Worm (Caenorhabditis elegans) whole organism, L1 larva: Measurements from ENCODE around the gene lron-12.

Experiments
- C04F5.9 ChIP-seq: sonication (generic microtip); optimal IDR thresholded peaks from 2 replicates; lab custom pipeline; 2016; ENCODE audit warnings: missing genetic modification characterization, missing compliant biosample characterization
- C16A3.4 ChIP-seq: fragments of 150-350 bp; optimal IDR thresholded peaks from 2 replicates; lab custom pipeline; 2014; ENCODE audit warnings: missing biosample characterization, missing genetic modification characterization
- Y116A8C.19 ChIP-seq: sonication (generic microtip); optimal IDR thresholded peaks from 2 replicates; lab custom pipeline; 2016; ENCODE audit warnings: missing compliant biosample characterization, missing genetic modification characterization, borderline replicate concordance
- blmp-1 ChIP-seq: fragments of 150-350 bp; optimal IDR thresholded peaks from 2 replicates; lab custom pipeline; 2014; ENCODE audit warnings: missing biosample characterization, missing genetic modification characterization
- ceh-8 ChIP-seq: fragments of 200-800 bp; sonication (Bioruptor generic); optimal IDR thresholded peaks from 2 replicates; lab custom pipeline; 2018; ENCODE audit warnings: mild to moderate bottlenecking, missing genetic modification characterization, moderate library complexity, missing compliant biosample characterization
- dpl-1 ChIP-seq, 3 experiments: fragments of 150-350 bp in 2 of 3; sonication (generic microtip) in 1 of 3; optimal IDR thresholded peaks; 2 replicates each; lab custom pipeline; 2014 to 2017; ENCODE audit warnings: missing biosample characterization in 3 of 3, missing genetic modification characterization in 3 of 3, missing genetic modification reagents in 3 of 3
- dsc-1 ChIP-seq: sonication (generic microtip); optimal IDR thresholded peaks from 2 replicates; lab custom pipeline; 2016; ENCODE audit warnings: mild to moderate bottlenecking, missing genetic modification characterization, missing compliant biosample characterization
- efl-1 ChIP-seq, 4 experiments: fragments of 150-350 bp; optimal IDR thresholded peaks in 3 of 4; peaks in 1 of 4; 1 replicate in 1 of 4; 2 replicates in 3 of 4; lab custom pipeline; 2014; ENCODE audit warnings: missing biosample characterization in 2 of 4, missing genetic modification characterization in 2 of 4, missing genetic modification reagents in 2 of 4
- elt-3 ChIP-seq, 6 experiments: fragments of 150-350 bp in 1 of 6; sonication (generic microtip); optimal IDR thresholded peaks; 2 replicates each; lab custom pipeline; 2017 to 2018; ENCODE audit warnings: missing biosample characterization in 6 of 6, missing genetic modification characterization in 6 of 6, inconsistent platforms in 1 of 6
- fkh-10 ChIP-seq: sonication (generic microtip); optimal IDR thresholded peaks from 2 replicates; lab custom pipeline; 2017; ENCODE audit warnings: missing biosample characterization, missing genetic modification reagents, missing genetic modification characterization
- grh-1 ChIP-seq: fragments of 200-800 bp; sonication (Bioruptor generic); IDR thresholded peaks from 2 replicates; pipeline ENCODE4 v1.3.6; 2022; ENCODE audit warnings: missing genetic modification reagents, missing genetic modification characterization, missing compliant biosample characterization
- irx-1 ChIP-seq: sonication (generic microtip); optimal IDR thresholded peaks from 2 replicates; lab custom pipeline; 2016; ENCODE audit warnings: missing genetic modification characterization, missing compliant biosample characterization
- isw-1 ChIP-seq: fragments of 200-800 bp; sonication (Bioruptor generic); IDR thresholded peaks from 2 replicates; pipeline ENCODE4 v1.3.6; 2022; ENCODE audit warnings: missing genetic modification characterization, missing compliant biosample characterization
- mdl-1 ChIP-seq, 2 experiments: fragments of 150-350 bp; optimal IDR thresholded peaks; 2 replicates each; lab custom pipeline; 2014 to 2017; ENCODE audit warnings: missing biosample characterization in 2 of 2, missing genetic modification characterization in 2 of 2, inconsistent platforms in 1 of 2
- mef-2 ChIP-seq: fragments of 150-350 bp; optimal IDR thresholded peaks from 2 replicates; lab custom pipeline; 2014; ENCODE audit warnings: missing biosample characterization, missing genetic modification characterization
- mep-1 ChIP-seq: fragments of 150-350 bp; optimal IDR thresholded peaks from 2 replicates; lab custom pipeline; 2014; ENCODE audit warnings: missing biosample characterization, missing genetic modification characterization
- nhr-20 ChIP-seq: sonication (generic microtip); optimal IDR thresholded peaks from 2 replicates; lab custom pipeline; 2016; ENCODE audit warnings: mild to moderate bottlenecking, missing genetic modification characterization, missing compliant biosample characterization
- nhr-237 ChIP-seq: fragments of 150-350 bp; optimal IDR thresholded peaks from 2 replicates; lab custom pipeline; 2014; ENCODE audit warnings: missing biosample characterization, missing genetic modification characterization
- nhr-76 ChIP-seq: sonication (generic microtip); optimal IDR thresholded peaks from 2 replicates; lab custom pipeline; 2017; ENCODE audit warnings: missing biosample characterization, missing genetic modification characterization
- nhr-77 ChIP-seq: fragments of 150-350 bp; optimal IDR thresholded peaks from 2 replicates; lab custom pipeline; 2014; ENCODE audit warnings: missing biosample characterization, missing genetic modification characterization
- nhr-84 ChIP-seq: sonication (generic microtip); optimal IDR thresholded peaks from 2 replicates; lab custom pipeline; 2017; ENCODE audit warnings: missing biosample characterization, missing genetic modification characterization
- nhr-85 ChIP-seq: sonication (generic microtip); peaks from one replicate; lab custom pipeline; 2016; ENCODE audit warnings: missing genetic modification characterization, inconsistent platforms, missing compliant biosample characterization
- nhr-90 ChIP-seq: sonication (generic microtip); optimal IDR thresholded peaks from 2 replicates; lab custom pipeline; 2016; ENCODE audit warnings: mild to moderate bottlenecking, missing genetic modification characterization, missing compliant biosample characterization; ENCODE audit not compliant: poor library complexity
- pag-3 ChIP-seq: sonication (generic microtip); optimal IDR thresholded peaks from 2 replicates; lab custom pipeline; 2017; ENCODE audit warnings: missing genetic modification characterization, mild to moderate bottlenecking, missing compliant biosample characterization, antibody characterized with exemption, borderline replicate concordance; ENCODE audit not compliant: insufficient read depth
- pax-3 ChIP-seq: fragments of 200-800 bp; sonication (Bioruptor generic); optimal IDR thresholded peaks from 2 replicates; lab custom pipeline; 2018; ENCODE audit warnings: mild to moderate bottlenecking, missing genetic modification characterization, moderate library complexity, missing compliant biosample characterization
- rnt-1 ChIP-seq: sonication (generic microtip); optimal IDR thresholded peaks from 2 replicates; lab custom pipeline; 2016; ENCODE audit warnings: mild to moderate bottlenecking, missing genetic modification characterization, moderate library complexity, missing compliant biosample characterization
- skn-1 ChIP-seq: fragments of 150-350 bp; optimal IDR thresholded peaks from 2 replicates; lab custom pipeline; 2014; ENCODE audit warnings: missing biosample characterization, missing genetic modification characterization
- snpc-4 ChIP-seq: fragments of 150-350 bp; optimal IDR thresholded peaks from 2 replicates; lab custom pipeline; 2014; ENCODE audit warnings: missing biosample characterization, missing genetic modification characterization
- sptf-1 ChIP-seq: fragments of 150-350 bp; optimal IDR thresholded peaks from 2 replicates; lab custom pipeline; 2014; ENCODE audit warnings: missing biosample characterization, missing genetic modification characterization
- sup-37 ChIP-seq: fragments of 200-800 bp; sonication (Bioruptor generic); optimal IDR thresholded peaks from 2 replicates; lab custom pipeline; 2018; ENCODE audit warnings: mild to moderate bottlenecking, missing genetic modification characterization, missing compliant biosample characterization
- unc-62 ChIP-seq: fragments of 150-350 bp; optimal IDR thresholded peaks from 2 replicates; lab custom pipeline; 2014; ENCODE audit warnings: missing biosample characterization, missing genetic modification reagents, missing genetic modification characterization
- vab-15 ChIP-seq: sonication (generic microtip); optimal IDR thresholded peaks from 2 replicates; lab custom pipeline; 2017; ENCODE audit warnings: missing genotype, mild to moderate bottlenecking, missing genetic modification characterization, missing compliant biosample characterization
- xbp-1 ChIP-seq: sonication (generic microtip); optimal IDR thresholded peaks from 2 replicates; lab custom pipeline; 2016; ENCODE audit warnings: missing genetic modification characterization, missing compliant biosample characterization
- zag-1 ChIP-seq: fragments of 150-350 bp; optimal IDR thresholded peaks from 2 replicates; lab custom pipeline; 2014; ENCODE audit warnings: missing biosample characterization, missing genetic modification characterization
- ztf-11 ChIP-seq, 2 experiments: sonication (generic microtip); optimal IDR thresholded peaks; 2 replicates each; lab custom pipeline; 2016 to 2017; ENCODE audit warnings: missing genetic modification characterization in 2 of 2, missing biosample characterization in 1 of 2, missing compliant biosample characterization in 1 of 2

lron-12 gene

ce11 chrIII:12160458-12160857 lies 42.2 kb upstream of the lron-12 start, which contains the start of gene Y75B8A.8:
Y75B8A.8 (plus strand) TSS chrIII:12160758.
- TF ChIP-seq nhr-85 (tag; lab: Kevin White, UChicago) (no peak), rnt-1 (tag; lab: Kevin White, UChicago) (no peak), pag-3 (tag; lab: Kevin White, UChicago) (no peak), ztf-11 (tag; optimal IDR thresholded peaks at IDR 0.05; lab: Kevin White, UChicago) (no peak)

ce11 chrIII:12159208-12159607 lies 40.9 kb upstream of the lron-12 start:
- TF ChIP-seq dpl-1 (GFP tag; optimal IDR thresholded peaks at IDR 0.05; lab: Kevin White, UChicago) (no peak), unc-62 (GFP tag; lab: Kevin White, UChicago) (no peak), isw-1 (no peak), nhr-76 (tag; lab: Kevin White, UChicago) (no peak), nhr-84 (tag; lab: Kevin White, UChicago) (no peak), fkh-10 (GFP tag; lab: Kevin White, UChicago) (no peak), irx-1 (tag; lab: Kevin White, UChicago) (no peak), xbp-1 (no peak), mep-1 (tag; lab: Kevin White, UChicago) (no peak), skn-1 (tag; lab: Kevin White, UChicago) (no peak), pag-3 (tag; lab: Kevin White, UChicago) (no peak), blmp-1 (tag; lab: Kevin White, UChicago) (no peak), nhr-77 (tag; lab: Kevin White, UChicago) (no peak), dsc-1 (tag; lab: Kevin White, UChicago) (no peak), sup-37 (no peak), ztf-11 (tag; optimal IDR thresholded peaks at IDR 0.05; lab: Kevin White, UChicago) (no peak), C04F5.9 (tag; lab: Kevin White, UChicago) (no peak), zag-1 (tag; lab: Kevin White, UChicago) (no peak)

- TF ChIP-seq vab-15 (tag; lab: Kevin White, UChicago) (no peak), nhr-85 (tag; lab: Kevin White, UChicago) (no peak), nhr-90 (tag; lab: Kevin White, UChicago) (no peak), snpc-4 (tag; lab: Kevin White, UChicago) (no peak), xbp-1 (no peak), C16A3.4 (no peak), unc-62 (GFP tag; lab: Kevin White, UChicago) (no peak), Y116A8C.19 (no peak), pag-3 (tag; lab: Kevin White, UChicago) (no peak), blmp-1 (tag; lab: Kevin White, UChicago) (no peak), nhr-237 (tag; lab: Kevin White, UChicago) (no peak), pax-3 (tag; lab: Kevin White, UChicago) (no peak), elt-3 (tag; optimal IDR thresholded peaks at IDR 0.05; lab: Kevin White, UChicago) (no peak), mdl-1 (tag; optimal IDR thresholded peaks at IDR 0.05; lab: Kevin White, UChicago) (no peak), sptf-1 (tag; lab: Kevin White, UChicago) (no peak), ceh-8 (no peak), mef-2 (no peak), nhr-20 (tag; lab: Kevin White, UChicago) (no peak)
Measured at ce11 chrIII:12157576-12157975, 39.3 kb upstream of the lron-12 start.

ce11 chrIII:12156582-12156981 lies 38.3 kb upstream of the lron-12 start:
- TF ChIP-seq grh-1 (GFP tag; lab: Robert Waterston, UW): no peak
- TF ChIP-seq efl-1 (optimal IDR thresholded peaks at IDR 0.05; lab: Kevin White, UChicago): no peak
- peak in 1 of 2 experiments; percentile 6 for TF ChIP-seq efl-1 (GFP tag; optimal IDR thresholded peaks at IDR 0.05 in 1 of 2; lab: Kevin White, UChicago)
